Worm (Caenorhabditis elegans): Measurements from ENCODE around the gene adm-4.

Gene adm-4

DNA sequence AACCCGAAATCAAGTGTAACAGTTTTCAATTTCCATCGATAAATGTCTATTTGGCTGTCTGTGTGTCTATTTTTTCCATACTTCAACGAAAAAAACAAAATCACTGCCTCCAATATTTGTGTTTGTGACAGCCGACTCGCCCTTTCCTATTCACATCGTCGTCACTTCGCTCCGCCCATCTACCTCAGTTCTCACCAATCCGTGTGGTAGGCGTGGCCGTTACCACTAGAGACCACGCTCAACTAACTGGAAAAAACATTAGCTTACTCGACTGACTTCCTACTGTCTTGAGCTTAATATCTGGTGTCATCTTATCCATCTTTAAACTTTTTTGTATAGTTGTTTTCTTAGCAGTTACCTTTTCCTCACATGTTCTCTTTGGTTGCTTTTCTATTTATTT lies 52.7 kb downstream of the adm-4 start:
- TF ChIP-seq egl-44 (GFP tag; IDR thresholded peaks at IDR 0.05) = no peak

Data from whole organism, young adult.